Worm (Caenorhabditis elegans): Measurements from ENCODE around the gene nurf-1.

The nurf-1 gene

ce11 chrII:14349356-14349923 lies 41.1 kb upstream of the nurf-1 start, which contains the start of the genes Y54G11A.17, lin-7 and elof-1 (continued):
- peak; percentile 78 for TF ChIP-seq fkh-10 (GFP tag; optimal IDR thresholded peaks at IDR 0.05)
- TF ChIP-seq nhr-237 (tag; optimal IDR thresholded peaks at IDR 0.05), result no peak
- peak; percentile 32 for TF ChIP-seq duxl-1 (tag; optimal IDR thresholded peaks at IDR 0.05; ENCODE audit: poor library complexity)
- no peak for TF ChIP-seq saeg-2 (GFP tag; IDR thresholded peaks at IDR 0.05)
- TF ChIP-seq ZK546.5 (tag; optimal IDR thresholded peaks at IDR 0.05), result peak; percentile 46 to 95
- TF ChIP-seq hmg-1.1 (GFP tag; IDR thresholded peaks at IDR 0.05), result peak; percentile 78
- peak; percentile 89 for TF ChIP-seq dpl-1 (GFP tag; optimal IDR thresholded peaks at IDR 0.05)
- no peak for TF ChIP-seq ces-1 (GFP tag; optimal IDR thresholded peaks at IDR 0.05)
- 0 out of 2 replicates have a peak, but pooled peaks have one; percentile 9 for TF ChIP-seq lin-1 (GFP tag; IDR thresholded peaks at IDR 0.05)
- peak; percentile 88 for TF ChIP-seq ama-1 (optimal IDR thresholded peaks at IDR 0.05)
- TF ChIP-seq daf-16 (GFP tag; optimal IDR thresholded peaks at IDR 0.05), result no peak
- peak; percentile 81 for TF ChIP-seq daf-16 (tag; optimal IDR thresholded peaks at IDR 0.05)
- TF ChIP-seq egl-27 (tag; optimal IDR thresholded peaks at IDR 0.05), result no peak
- TF ChIP-seq nhr-6 (tag; optimal IDR thresholded peaks at IDR 0.05), result peak; percentile 83
- TF ChIP-seq dve-1 (tag; optimal IDR thresholded peaks at IDR 0.05; ENCODE audit: insufficient read depth), result peak; percentile 87
- TF ChIP-seq ceh-32 (tag; optimal IDR thresholded peaks at IDR 0.05; ENCODE audit: poor library complexity), result no peak
- TF ChIP-seq ztf-7 (tag; optimal IDR thresholded peaks at IDR 0.05), result peak; percentile 74
- peak; percentile 17 for TF ChIP-seq spr-1 (tag; optimal IDR thresholded peaks at IDR 0.05)
- peak; percentile 76 for TF ChIP-seq rbr-2 (tag; optimal IDR thresholded peaks at IDR 0.05)
- peak; percentile 57; the same call in 1 of the 2 replicates for TF ChIP-seq ceh-20 (GFP tag; IDR thresholded peaks at IDR 0.05)
- TF ChIP-seq zfp-2 (tag; optimal IDR thresholded peaks at IDR 0.05), result peak; percentile 68
- TF ChIP-seq T26A8.4 (GFP tag; IDR thresholded peaks at IDR 0.05), result peak; percentile 51; the same call in 1 of the 2 replicates
- no peak for TF ChIP-seq dmd-9 (GFP tag; IDR thresholded peaks at IDR 0.05)
- 0 out of 2 replicates have a peak, but pooled peaks have one; percentile 13 for TF ChIP-seq ctbp-1 (GFP tag; IDR thresholded peaks at IDR 0.05)
- TF ChIP-seq mxl-3 (GFP tag; optimal IDR thresholded peaks at IDR 0.05), result peak; percentile 58
- peak; percentile 97 for TF ChIP-seq nhr-77 (tag; optimal IDR thresholded peaks at IDR 0.05)
- TF ChIP-seq arid-1 (GFP tag; conservative IDR thresholded peaks at IDR 0.05), result peak; percentile 71
- peak; percentile 74 for TF ChIP-seq lin-13 (GFP tag; optimal IDR thresholded peaks at IDR 0.05)
- TF ChIP-seq Y75B8A.6 (GFP tag; IDR thresholded peaks at IDR 0.05), result no peak
- TF ChIP-seq nhr-28 (tag; optimal IDR thresholded peaks at IDR 0.05), result peak; percentile 60
- TF ChIP-seq F37D6.2 (tag; optimal IDR thresholded peaks at IDR 0.05), result peak; percentile 44
- TF ChIP-seq nhr-11 (tag; optimal IDR thresholded peaks at IDR 0.05), result peak; percentile 88

ce11 chrII:14350768-14351167 lies 39.7 kb upstream of the nurf-1 start:
- TF ChIP-seq ztf-11 (tag; optimal IDR thresholded peaks at IDR 0.05) (no peak), pha-4 (GFP tag; IDR thresholded peaks at IDR 0.05) (peak; percentile 42; the same call in 1 of the 2 replicates), pha-4 (tag; optimal IDR thresholded peaks at IDR 0.05) (no peak), ZK337.2 (GFP tag; IDR thresholded peaks at IDR 0.05) (no peak), jun-1 (tag; optimal IDR thresholded peaks at IDR 0.05) (no peak), dmd-9 (GFP tag; IDR thresholded peaks at IDR 0.05) (no peak), mep-1 (tag; optimal IDR thresholded peaks at IDR 0.05) (peak; percentile 13), fkh-10 (GFP tag; optimal IDR thresholded peaks at IDR 0.05) (no peak), zfp-3 (GFP tag; conservative IDR thresholded peaks at IDR 0.05) (0 out of 2 replicates have a peak, but pooled peaks have one; percentile 34), ceh-32 (tag; optimal IDR thresholded peaks at IDR 0.05; ENCODE audit: poor library complexity) (no peak), lin-38 (GFP tag; IDR thresholded peaks at IDR 0.05) (peak; percentile 63), lim-7 (GFP tag; IDR thresholded peaks at IDR 0.05) (no peak), unc-39 (tag; optimal IDR thresholded peaks at IDR 0.05) (no peak), daf-12 (tag; optimal IDR thresholded peaks at IDR 0.05) (no peak), ztf-7 (tag; optimal IDR thresholded peaks at IDR 0.05) (no peak), egl-43 (GFP tag; IDR thresholded peaks at IDR 0.05) (peak; percentile 60; the same call in 1 of the 2 replicates), unc-62 (GFP tag; optimal IDR thresholded peaks at IDR 0.05 in 1 of 2) (peak in 1 of 2 experiments; percentile 78), unc-62 (tag; optimal IDR thresholded peaks at IDR 0.05) (no peak), hmg-1.1 (GFP tag; IDR thresholded peaks at IDR 0.05) (no peak), mes-2 (tag; optimal IDR thresholded peaks at IDR 0.05; ENCODE audit: poor library complexity, severe bottlenecking) (no peak), dmd-8 (GFP tag; IDR thresholded peaks at IDR 0.05) (no peak), aha-1 (tag) (peak; percentile 27), ceh-44 (GFP tag; IDR thresholded peaks at IDR 0.05) (no peak), unc-130 (GFP tag; optimal IDR thresholded peaks at IDR 0.05) (peak; percentile 6), rbr-2 (tag; optimal IDR thresholded peaks at IDR 0.05) (no peak), saeg-2 (GFP tag; IDR thresholded peaks at IDR 0.05) (no peak)
